Worm (Caenorhabditis elegans) whole organism, L2 larva: ENCODE results near the gene rpn-2.

Experiments used
- C34F6.9 ChIP-seq: fragments of 150-350 bp; optimal IDR thresholded peaks from 2 replicates; lab custom pipeline; 2014; ENCODE audit warnings: missing biosample characterization, missing genetic modification characterization
- R02D3.7 ChIP-seq: fragments of 150-350 bp; optimal IDR thresholded peaks from 2 replicates; lab custom pipeline; 2014; ENCODE audit warnings: missing biosample characterization, missing genetic modification characterization
- Y55F3AM.14 ChIP-seq: fragments of 200-800 bp; sonication (Bioruptor generic); optimal IDR thresholded peaks from 2 replicates; lab custom pipeline; 2018; ENCODE audit warnings: mild to moderate bottlenecking, missing genetic modification characterization, missing compliant biosample characterization
- ZK546.5 ChIP-seq: sonication (generic microtip); optimal IDR thresholded peaks from 2 replicates; lab custom pipeline; 2017; ENCODE audit warnings: missing biosample characterization, missing genetic modification characterization
- ama-1 ChIP-seq: fragments of 150-350 bp; optimal IDR thresholded peaks from 2 replicates; lab custom pipeline; 2018; ENCODE audit warnings: inconsistent platforms
- blmp-1 ChIP-seq: sonication (generic microtip); optimal IDR thresholded peaks from 2 replicates; lab custom pipeline; 2017; ENCODE audit warnings: missing genetic modification characterization, mild to moderate bottlenecking, missing compliant biosample characterization, antibody characterized with exemption, moderate library complexity; ENCODE audit not compliant: insufficient read depth
- ceh-16 ChIP-seq: fragments of 150-350 bp; optimal IDR thresholded peaks from 2 replicates; lab custom pipeline; 2014; ENCODE audit warnings: missing biosample characterization, missing genetic modification characterization
- ceh-82 ChIP-seq: fragments of 150-350 bp; optimal IDR thresholded peaks from 2 replicates; lab custom pipeline; 2014; ENCODE audit warnings: missing biosample characterization, missing genetic modification characterization
- crh-2 ChIP-seq: sonication (generic microtip); optimal IDR thresholded peaks from 2 replicates; lab custom pipeline; 2017; ENCODE audit warnings: missing biosample characterization, missing genetic modification characterization
- dmd-4 ChIP-seq: sonication (generic microtip); optimal IDR thresholded peaks from 2 replicates; lab custom pipeline; 2017; ENCODE audit warnings: missing biosample characterization, missing genetic modification characterization
- egl-27 ChIP-seq: sonication (generic microtip); optimal IDR thresholded peaks from 3 replicates; lab custom pipeline; 2017; ENCODE audit warnings: missing biosample characterization, missing genetic modification reagents, missing genetic modification characterization
- elt-3 ChIP-seq: sonication (generic microtip); optimal IDR thresholded peaks from 2 replicates; lab custom pipeline; 2017; ENCODE audit warnings: missing biosample characterization, missing genetic modification characterization
- fos-1 ChIP-seq: fragments of 150-350 bp; optimal IDR thresholded peaks from 2 replicates; lab custom pipeline; 2014; ENCODE audit warnings: missing biosample characterization, missing genetic modification characterization
- gmeb-1 ChIP-seq: fragments of 150-350 bp; optimal IDR thresholded peaks from 2 replicates; lab custom pipeline; 2014; ENCODE audit warnings: missing biosample characterization, missing genetic modification characterization
- lin-13 ChIP-seq: fragments of 150-350 bp; optimal IDR thresholded peaks from 2 replicates; lab custom pipeline; 2014; ENCODE audit warnings: missing biosample characterization, missing genetic modification reagents, missing genetic modification characterization
- lsy-2 ChIP-seq, 2 experiments: fragments of 150-350 bp in 1 of 2; sonication (generic microtip) in 1 of 2; optimal IDR thresholded peaks; 2 replicates each; lab custom pipeline; 2014 to 2017; ENCODE audit warnings: missing biosample characterization in 2 of 2, missing genetic modification characterization in 2 of 2
- mbf-1 ChIP-seq: sonication (generic microtip); optimal IDR thresholded peaks from 2 replicates; lab custom pipeline; 2017; ENCODE audit warnings: missing biosample characterization, missing genetic modification characterization
- mdl-1 ChIP-seq, 2 experiments: fragments of 150-350 bp in 1 of 2; sonication (generic microtip) in 1 of 2; optimal IDR thresholded peaks; 2 replicates each; lab custom pipeline; 2017; ENCODE audit warnings: missing biosample characterization in 2 of 2, missing genetic modification characterization in 2 of 2
- nhr-10 ChIP-seq: sonication (generic microtip); optimal IDR thresholded peaks from 2 replicates; lab custom pipeline; 2017; ENCODE audit warnings: missing biosample characterization, missing genetic modification characterization
- nhr-12 ChIP-seq: fragments of 150-350 bp; optimal IDR thresholded peaks from 2 replicates; lab custom pipeline; 2014; ENCODE audit warnings: missing biosample characterization, missing genetic modification characterization
- nhr-129 ChIP-seq: fragments of 150-350 bp; optimal IDR thresholded peaks from 2 replicates; lab custom pipeline; 2014; ENCODE audit warnings: missing biosample characterization, missing genetic modification characterization
- nhr-21 ChIP-seq: fragments of 150-350 bp; optimal IDR thresholded peaks from 2 replicates; lab custom pipeline; 2014; ENCODE audit warnings: missing biosample characterization, missing genetic modification characterization
- nhr-237 ChIP-seq: fragments of 150-350 bp; optimal IDR thresholded peaks from 2 replicates; lab custom pipeline; 2014; ENCODE audit warnings: missing biosample characterization, missing genetic modification characterization
- nhr-25 ChIP-seq: fragments of 150-350 bp; sonication (generic microtip); optimal IDR thresholded peaks from 3 replicates; lab custom pipeline; 2014; ENCODE audit warnings: missing biosample characterization, missing genetic modification characterization
- nhr-6 ChIP-seq: fragments of 150-350 bp; optimal IDR thresholded peaks from 2 replicates; lab custom pipeline; 2014; ENCODE audit warnings: missing biosample characterization, missing genetic modification characterization
- nhr-77 ChIP-seq: fragments of 150-350 bp; optimal IDR thresholded peaks from 2 replicates; lab custom pipeline; 2014; ENCODE audit warnings: missing biosample characterization, missing genetic modification characterization
- peb-1 ChIP-seq: fragments of 150-350 bp; optimal IDR thresholded peaks from 2 replicates; lab custom pipeline; 2014; ENCODE audit warnings: missing biosample characterization, missing genetic modification characterization
- sem-4 ChIP-seq: fragments of 150-350 bp; optimal IDR thresholded peaks from 2 replicates; lab custom pipeline; 2014; ENCODE audit warnings: missing biosample characterization, missing genetic modification reagents, missing genetic modification characterization
- skn-1 ChIP-seq: sonication (generic microtip); optimal IDR thresholded peaks from 2 replicates; lab custom pipeline; 2017; ENCODE audit warnings: missing biosample characterization, missing genetic modification characterization
- sma-3 ChIP-seq: sonication (generic microtip); optimal IDR thresholded peaks from 2 replicates; lab custom pipeline; 2016; ENCODE audit warnings: missing genetic modification reagents, missing genetic modification characterization, missing compliant biosample characterization
- sma-9 ChIP-seq, 2 experiments: fragments of 150-350 bp in 1 of 2; sonication (generic microtip) in 1 of 2; optimal IDR thresholded peaks; 2 replicates each; lab custom pipeline; 2014 to 2016; ENCODE audit warnings: missing genetic modification characterization in 2 of 2, mild to moderate bottlenecking in 1 of 2, missing biosample characterization in 1 of 2, missing compliant biosample characterization in 1 of 2, missing genetic modification reagents in 1 of 2, moderate library complexity in 1 of 2
- snpc-4 ChIP-seq: fragments of 150-350 bp; optimal IDR thresholded peaks from 2 replicates; lab custom pipeline; 2014; ENCODE audit warnings: missing biosample characterization, missing genetic modification characterization
- unc-55 ChIP-seq: fragments of 150-350 bp; sonication (generic microtip); optimal IDR thresholded peaks from 3 replicates; lab custom pipeline; 2014; ENCODE audit warnings: missing biosample characterization, missing genetic modification reagents, missing genetic modification characterization
- unc-62 ChIP-seq: fragments of 150-350 bp; optimal IDR thresholded peaks from 2 replicates; lab custom pipeline; 2014; ENCODE audit warnings: missing biosample characterization, missing genetic modification reagents, missing genetic modification characterization
- zag-1 ChIP-seq: fragments of 150-350 bp; optimal IDR thresholded peaks from 2 replicates; lab custom pipeline; 2014; ENCODE audit warnings: missing biosample characterization, missing genetic modification characterization
- ztf-1 ChIP-seq: fragments of 200-800 bp; sonication (Bioruptor generic); conservative IDR thresholded peaks from 2 replicates; pipeline ENCODE4 v1.3.6; 2022; ENCODE audit warnings: missing genetic modification characterization, missing compliant biosample characterization
- ztf-11 ChIP-seq: sonication (generic microtip); optimal IDR thresholded peaks from 2 replicates; lab custom pipeline; 2017; ENCODE audit warnings: missing biosample characterization, missing genetic modification characterization

Gene rpn-2

DNA sequence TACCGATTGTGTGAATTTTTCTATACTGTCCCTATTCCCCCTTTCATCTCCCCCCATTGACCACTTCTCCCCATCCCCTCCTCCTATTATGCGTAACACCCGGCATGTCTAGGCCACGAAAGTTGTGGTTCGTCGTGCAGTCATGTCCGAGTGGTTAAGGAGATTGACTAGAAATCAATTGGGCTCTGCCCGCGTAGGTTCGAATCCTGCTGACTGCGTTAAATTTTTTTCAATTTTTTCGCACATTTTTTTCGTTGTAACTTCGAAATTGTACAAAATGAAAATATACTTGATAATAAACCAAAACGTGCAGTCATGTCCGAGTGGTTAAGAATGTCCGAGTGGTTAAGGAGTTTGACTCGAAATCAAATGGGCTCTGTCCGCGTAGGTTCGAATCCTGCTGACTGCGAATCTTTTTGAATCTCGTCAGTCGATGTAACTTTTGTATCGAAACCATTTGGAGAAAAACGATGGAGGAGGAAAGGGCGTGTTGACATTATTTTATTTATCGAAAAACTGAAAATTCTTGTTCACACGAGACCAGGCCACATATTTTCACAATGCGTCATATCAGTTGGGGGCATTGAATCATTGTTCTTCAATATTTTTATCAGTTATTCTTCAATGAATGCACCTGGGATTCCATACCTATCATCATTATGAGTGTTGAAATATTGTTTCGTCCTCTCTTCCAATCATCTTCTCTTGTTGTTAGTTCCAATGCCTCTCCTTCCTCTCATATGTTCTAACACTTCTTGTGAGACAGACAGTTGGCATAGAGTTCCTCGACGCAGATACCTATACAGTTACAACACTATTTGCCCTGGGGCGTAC, 40.1 kb upstream of the rpn-2 start, which contains the start of gene nfm-1 (continued):
- TF ChIP-seq sma-9 (GFP tag; optimal IDR thresholded peaks at IDR 0.05; lab: Kevin White, UChicago) (peak; percentile 64), sma-9 (tag; optimal IDR thresholded peaks at IDR 0.05; lab: Kevin White, UChicago) (no peak), blmp-1 (tag; lab: Kevin White, UChicago) (peak; percentile 18), egl-27 (peak; percentile 15)

DNA sequence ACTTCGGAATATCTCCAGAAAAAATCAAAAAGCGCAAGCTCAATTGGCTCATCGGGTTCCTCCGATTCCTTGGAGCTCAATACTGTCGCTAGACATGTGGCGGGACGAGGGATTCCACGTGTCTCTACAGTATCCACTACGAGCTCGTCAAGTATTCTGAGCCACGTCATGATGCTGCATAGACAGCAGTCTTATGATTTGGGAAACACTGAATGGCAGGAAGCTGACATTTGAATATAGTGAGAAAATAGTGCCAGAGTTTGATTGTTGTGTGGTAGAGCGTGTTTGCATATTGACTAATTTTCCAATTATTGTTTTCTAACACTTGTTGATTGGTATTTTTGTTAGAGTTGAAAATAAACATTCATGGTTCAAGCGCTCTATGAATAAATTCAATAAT, 35.6 kb upstream of the rpn-2 start:
- no peak for TF ChIP-seq sma-3 (GFP tag; lab: Kevin White, UChicago)

DNA sequence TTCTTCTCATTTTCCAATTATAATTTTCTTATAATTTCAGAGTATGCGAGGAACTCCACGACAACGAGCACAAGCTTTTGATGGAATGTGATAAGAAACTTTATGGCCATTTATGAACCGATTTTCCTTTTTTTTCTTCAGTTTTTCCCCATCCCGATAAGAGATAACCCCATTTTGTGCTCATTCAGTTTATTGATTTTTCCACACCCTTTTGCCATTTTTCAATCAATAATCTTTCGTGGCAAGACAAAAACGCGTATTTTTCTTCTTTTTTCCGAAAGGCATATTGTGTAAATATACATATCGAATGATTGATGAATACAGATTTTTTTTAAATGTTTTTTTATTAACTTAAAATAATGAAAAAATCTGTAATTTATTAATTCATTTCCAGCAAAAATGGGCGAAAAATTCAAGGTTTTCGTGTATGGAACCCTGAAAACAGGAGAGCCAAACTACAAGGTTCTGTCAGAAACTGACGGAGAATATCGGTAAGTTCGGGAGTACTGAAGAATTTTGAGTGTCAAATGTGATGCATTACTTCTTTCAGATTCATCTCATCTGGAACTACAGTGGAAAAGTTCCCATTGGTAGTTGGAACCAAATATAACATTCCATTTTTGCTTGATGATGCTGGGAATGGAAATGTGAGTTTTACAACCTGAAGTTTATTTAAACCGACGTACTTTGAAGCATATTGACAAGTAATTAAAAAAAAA, 34.6 kb upstream of the rpn-2 start, which contains the start of gene F42A10.9:
Gene F42A10.9, plus strand, starts transcription at position 321 of the 719 bp plus-strand sequence.
- TF ChIP-seq nhr-129 = peak; percentile 34
- TF ChIP-seq sma-9 (GFP tag; optimal IDR thresholded peaks at IDR 0.05; lab: Kevin White, UChicago) = peak; percentile 35
- TF ChIP-seq sma-9 (tag; optimal IDR thresholded peaks at IDR 0.05; lab: Kevin White, UChicago) = no peak
- peak; percentile 34 for TF ChIP-seq fos-1
- peak; percentile 86 for TF ChIP-seq ama-1 (lab: Kevin White, UChicago)
- peak; percentile 5 for TF ChIP-seq nhr-25 (tag; lab: Kevin White, UChicago)
- TF ChIP-seq crh-2 (tag; lab: Kevin White, UChicago) = peak; percentile 0
- TF ChIP-seq nhr-21 (tag; lab: Kevin White, UChicago) = no peak
- TF ChIP-seq lin-13 = peak; percentile 17
- peak; percentile 48 for TF ChIP-seq C34F6.9 (tag; lab: Kevin White, UChicago)
- TF ChIP-seq ZK546.5 (tag; lab: Kevin White, UChicago) = no peak

DNA sequence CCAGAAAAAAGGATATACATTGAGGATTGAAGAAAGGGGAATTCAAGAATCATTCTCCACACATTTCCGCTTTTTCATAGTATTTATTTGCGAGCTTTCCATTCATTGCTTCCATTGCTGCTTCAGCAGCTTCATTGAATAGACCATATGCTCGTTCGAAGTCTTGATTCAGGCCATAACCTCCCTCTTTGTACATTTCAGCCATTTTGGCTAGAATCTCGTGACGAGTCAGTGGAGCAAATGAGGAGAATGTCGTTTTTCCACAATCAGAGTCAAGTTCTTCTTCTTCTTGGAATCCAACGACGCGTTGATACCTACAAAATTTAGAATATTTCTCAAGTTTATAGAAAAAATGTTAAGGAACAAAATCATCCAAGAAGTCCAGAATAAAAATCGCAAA, 33.7 kb upstream of the rpn-2 start:
- TF ChIP-seq dmd-4 (tag; lab: Kevin White, UChicago) = no peak
- no peak for TF ChIP-seq ceh-82
- TF ChIP-seq nhr-77 (tag; lab: Kevin White, UChicago) = no peak
- TF ChIP-seq mbf-1 (tag; lab: Kevin White, UChicago) = no peak
- no peak for TF ChIP-seq crh-2 (tag; lab: Kevin White, UChicago)
- TF ChIP-seq Y55F3AM.14 (GFP tag; lab: Kevin White, UChicago) = no peak
- TF ChIP-seq gmeb-1 (tag; lab: Kevin White, UChicago) = no peak
- TF ChIP-seq zag-1 (tag; lab: Kevin White, UChicago) = no peak
- TF ChIP-seq nhr-6 = no peak
- no peak for TF ChIP-seq sma-9 (GFP tag; optimal IDR thresholded peaks at IDR 0.05; lab: Kevin White, UChicago)
- no peak for TF ChIP-seq sma-9 (tag; optimal IDR thresholded peaks at IDR 0.05; lab: Kevin White, UChicago)
- no peak for TF ChIP-seq ztf-11 (tag; lab: Kevin White, UChicago)
- no peak for TF ChIP-seq peb-1 (tag; lab: Kevin White, UChicago)
- no peak for TF ChIP-seq nhr-12 (tag; lab: Kevin White, UChicago)
- no peak for TF ChIP-seq ceh-16
- no peak for TF ChIP-seq ztf-1 (GFP tag; lab: Robert Waterston, UW)
- no peak for TF ChIP-seq lsy-2 (tag; optimal IDR thresholded peaks at IDR 0.05; lab: Kevin White, UChicago)
- TF ChIP-seq R02D3.7 = no peak
- TF ChIP-seq unc-55 = no peak
- TF ChIP-seq, all 48 proteins: peak for 0

DNA sequence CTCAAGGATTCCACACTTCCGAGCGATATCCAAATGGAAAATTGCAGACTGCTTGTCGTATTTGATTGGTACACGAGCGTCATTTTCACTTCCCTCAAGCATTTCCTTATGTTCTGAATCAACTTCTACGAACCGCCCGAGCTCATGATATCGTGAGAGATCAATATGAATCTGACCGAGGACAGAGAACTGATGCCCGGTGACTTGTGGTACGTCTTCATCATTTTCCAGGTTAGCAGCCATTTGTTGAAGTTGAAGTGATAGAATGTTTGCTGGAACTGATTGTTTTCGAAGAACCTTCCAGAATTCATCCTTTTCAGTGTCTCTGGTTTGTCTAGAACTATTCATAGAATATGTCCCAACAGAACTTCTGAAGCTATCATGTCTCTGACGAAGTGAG, 32.4 kb upstream of the rpn-2 start:
- TF ChIP-seq nhr-237 (tag; lab: Kevin White, UChicago) (no peak), nhr-10 (tag; lab: Kevin White, UChicago) (no peak), dmd-4 (tag; lab: Kevin White, UChicago) (no peak), elt-3 (tag; lab: Kevin White, UChicago) (no peak), skn-1 (tag; lab: Kevin White, UChicago) (no peak), lin-13 (no peak), unc-55 (no peak), snpc-4 (tag; lab: Kevin White, UChicago) (no peak), mbf-1 (tag; lab: Kevin White, UChicago) (no peak), zag-1 (tag; lab: Kevin White, UChicago) (no peak), peb-1 (tag; lab: Kevin White, UChicago) (no peak), nhr-129 (no peak), sem-4 (tag; lab: Kevin White, UChicago) (no peak), egl-27 (no peak), ztf-11 (tag; lab: Kevin White, UChicago) (no peak), unc-62 (GFP tag; lab: Kevin White, UChicago) (no peak), mdl-1 (tag; optimal IDR thresholded peaks at IDR 0.05; lab: Kevin White, UChicago) (no peak)
- TF ChIP-seq, all 48 proteins: peak for 0
